Fruit fly (Drosophila melanogaster) whole organism, adult: ENCODE data around the gene CG17841.

ENCODE experiments used
- CG11617 ChIP-seq: fragments of 200-800 bp; sonication (Bioruptor generic); optimal IDR thresholded peaks from 2 replicates; lab custom pipeline; 2017; ENCODE audit warnings: mild to moderate bottlenecking, missing biosample characterization, missing genetic modification reagents, missing genetic modification characterization
- CG12768 ChIP-seq: fragments of 200-800 bp; sonication (Bioruptor generic); optimal IDR thresholded peaks from 2 replicates; lab custom pipeline; 2017; ENCODE audit warnings: missing biosample characterization, missing genetic modification characterization, mild to moderate bottlenecking, moderate library complexity, missing genetic modification reagents
- CG14711 ChIP-seq: fragments of 200-800 bp; sonication (Bioruptor generic); optimal IDR thresholded peaks from 2 replicates; lab custom pipeline; 2018; ENCODE audit warnings: missing biosample characterization, mild to moderate bottlenecking, missing genetic modification characterization, moderate library complexity
- CG1620 ChIP-seq: fragments of 200-800 bp; sonication (Bioruptor generic); optimal IDR thresholded peaks from 2 replicates; lab custom pipeline; 2016; ENCODE audit warnings: missing biosample characterization, missing genetic modification characterization
- CG33017 ChIP-seq: fragments of 200-800 bp; sonication (Bioruptor generic); optimal IDR thresholded peaks from 2 replicates; lab custom pipeline; 2018; ENCODE audit warnings: missing biosample characterization, mild to moderate bottlenecking, missing genetic modification characterization, moderate library complexity
- CG5204 ChIP-seq: fragments of 200-800 bp; sonication (Bioruptor generic); optimal IDR thresholded peaks from 2 replicates; lab custom pipeline; 2016; ENCODE audit warnings: missing biosample characterization, missing genetic modification characterization
- CG7045 ChIP-seq: fragments of 200-800 bp; sonication (Bioruptor generic); optimal IDR thresholded peaks from 2 replicates; lab custom pipeline; 2017; ENCODE audit warnings: missing biosample characterization, mild to moderate bottlenecking, missing genetic modification characterization
- CG7101 ChIP-seq: fragments of 200-800 bp; sonication (Bioruptor generic); optimal IDR thresholded peaks from 2 replicates; lab custom pipeline; 2018; ENCODE audit warnings: missing biosample characterization, mild to moderate bottlenecking, missing genetic modification characterization, moderate library complexity
- Clk ChIP-seq: fragments of 200-800 bp; sonication (Bioruptor generic); optimal IDR thresholded peaks from 2 replicates; lab custom pipeline; 2017; ENCODE audit warnings: missing biosample characterization, missing genetic modification characterization
- Crg-1 ChIP-seq: fragments of 200-800 bp; sonication (Bioruptor generic); optimal IDR thresholded peaks from 2 replicates; lab custom pipeline; 2016; ENCODE audit warnings: missing biosample characterization, missing genetic modification characterization
- Hr96 ChIP-seq: fragments of 200-800 bp; sonication (Bioruptor generic); optimal IDR thresholded peaks from 2 replicates; lab custom pipeline; 2016; ENCODE audit warnings: missing biosample characterization, missing genetic modification characterization
- Mnt ChIP-seq: fragments of 200-800 bp; sonication (Bioruptor generic); optimal IDR thresholded peaks from 2 replicates; lab custom pipeline; 2016; ENCODE audit warnings: missing biosample characterization, mild to moderate bottlenecking, missing genetic modification characterization
- bab1 ChIP-seq: fragments of 200-800 bp; sonication (Bioruptor generic); optimal IDR thresholded peaks from 3 replicates; lab custom pipeline; 2019; ENCODE audit warnings: missing biosample characterization, mild to moderate bottlenecking, missing genetic modification characterization, moderate library complexity
- cic ChIP-seq: fragments of 200-800 bp; sonication (Bioruptor generic); optimal IDR thresholded peaks from 2 replicates; lab custom pipeline; 2017; ENCODE audit warnings: missing biosample characterization, mild to moderate bottlenecking, missing genetic modification characterization, moderate library complexity
- cnc ChIP-seq, 2 experiments: fragments of >200 bp; optimal IDR thresholded peaks; 2 replicates each; lab custom pipeline; 2017
- kay ChIP-seq: fragments of 200-800 bp; sonication (Bioruptor generic); peaks from one replicate; lab custom pipeline; 2016; ENCODE audit warnings: missing biosample characterization, missing genetic modification characterization, borderline replicate concordance
- ovo ChIP-seq: fragments of 200-800 bp; sonication (Bioruptor generic); optimal IDR thresholded peaks from 2 replicates; lab custom pipeline; 2016; ENCODE audit warnings: missing biosample characterization, missing genetic modification characterization
- pad ChIP-seq: fragments of 200-800 bp; sonication (Bioruptor generic); optimal IDR thresholded peaks from 3 replicates; lab custom pipeline; 2017; ENCODE audit warnings: missing biosample characterization, missing genetic modification characterization, mild to moderate bottlenecking, moderate library complexity, missing genetic modification reagents
- tj ChIP-seq: fragments of 200-800 bp; sonication (Bioruptor generic); optimal IDR thresholded peaks from 3 replicates; lab custom pipeline; 2017; ENCODE audit warnings: missing biosample characterization, mild to moderate bottlenecking, missing genetic modification characterization, moderate library complexity
- toe ChIP-seq: fragments of 200-800 bp; sonication (Bioruptor generic); optimal IDR thresholded peaks from 2 replicates; lab custom pipeline; 2016; ENCODE audit warnings: missing biosample characterization, missing genetic modification characterization

Gene CG17841

DNA sequence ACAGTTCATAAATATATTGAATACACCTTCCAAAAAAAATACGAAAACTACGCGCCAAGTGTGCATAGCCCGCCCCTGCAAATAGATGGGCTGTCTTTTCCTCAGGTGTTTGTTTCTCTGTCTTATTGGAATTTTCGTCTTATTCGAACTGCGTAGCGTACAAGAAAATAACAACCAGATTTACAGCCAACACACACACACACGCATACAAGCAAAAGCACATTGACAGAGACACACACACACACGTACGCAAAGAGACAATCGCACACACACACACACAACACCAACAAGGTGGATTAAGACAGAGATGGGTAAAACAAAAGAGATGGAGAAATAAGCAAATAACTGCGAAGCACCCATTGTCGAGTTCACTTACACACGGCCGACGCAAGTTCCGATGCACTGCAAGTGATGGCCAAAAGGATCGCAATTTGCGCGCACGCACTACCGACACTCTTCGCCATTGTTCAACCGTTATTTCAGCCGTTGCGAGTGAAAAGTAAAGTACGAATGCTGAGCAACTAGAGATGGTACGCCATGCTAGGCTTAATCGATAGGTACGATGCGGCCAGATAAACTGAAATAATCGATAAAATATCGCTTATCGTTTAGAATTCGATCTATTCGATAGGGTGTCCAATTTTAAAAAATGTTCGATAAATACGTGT lies 2.0 kb upstream of the CG17841 start:
- TF ChIP-seq CG14711 (tag; lab: Kevin White, UChicago): peak; percentile 44
- TF ChIP-seq Hr96: no peak
- TF ChIP-seq CG11617: peak; percentile 45
- TF ChIP-seq cic: peak; percentile 26
- TF ChIP-seq CG7101 (tag; lab: Kevin White, UChicago): peak; percentile 11
- no peak for TF ChIP-seq toe (GFP tag; lab: Kevin White, UChicago)
- TF ChIP-seq CG1620 (GFP tag; lab: Kevin White, UChicago): peak; percentile 12
- peak; percentile 46 for TF ChIP-seq tj (GFP tag; lab: Kevin White, UChicago)
- peak; percentile 38 for TF ChIP-seq pad (GFP tag; lab: Kevin White, UChicago)
- TF ChIP-seq ovo: peak; percentile 84
- peak; percentile 74 for TF ChIP-seq Mnt (GFP tag; lab: Kevin White, UChicago)
- no peak for TF ChIP-seq cnc (optimal IDR thresholded peaks at IDR 0.05; lab: Kevin White, UChicago)
- TF ChIP-seq CG5204 (GFP tag; lab: Kevin White, UChicago): no peak
- TF ChIP-seq CG7045 (GFP tag; lab: Kevin White, UChicago): no peak
- TF ChIP-seq bab1 (GFP tag; lab: Kevin White, UChicago): peak; percentile 75
- TF ChIP-seq Crg-1 (GFP tag; lab: Kevin White, UChicago): peak; percentile 30
- TF ChIP-seq Clk: no peak

DNA sequence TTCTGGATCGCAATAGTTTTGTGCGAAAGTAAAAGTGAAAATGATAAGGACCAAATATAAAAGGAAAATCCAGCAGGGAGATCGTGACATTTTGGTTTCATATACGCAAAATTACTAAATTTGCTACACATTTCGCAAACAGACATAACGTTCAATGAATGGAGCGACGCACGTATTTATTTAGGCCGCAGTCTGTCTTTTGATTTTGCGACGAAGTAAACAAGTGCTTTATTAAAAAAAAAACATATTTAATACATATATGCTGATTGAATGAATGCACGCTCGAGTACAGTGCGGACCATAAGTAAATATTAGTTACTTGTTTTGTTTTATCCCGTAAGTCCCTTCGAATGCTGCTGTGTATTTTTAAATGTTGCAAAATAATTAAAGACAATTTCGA lies 480 bp upstream of the CG17841 start, which contains the start of gene CG32679:
Gene CG32679 (minus strand): TSS at position 101 of the 400 bp plus-strand sequence.
- TF ChIP-seq CG7045 (GFP tag; lab: Kevin White, UChicago) (no peak), bab1 (GFP tag; lab: Kevin White, UChicago) (no peak), Clk (no peak), CG12768 (GFP tag; lab: Kevin White, UChicago) (no peak), kay (GFP tag; lab: Kevin White, UChicago) (no peak), CG5204 (GFP tag; lab: Kevin White, UChicago) (no peak), Crg-1 (GFP tag; lab: Kevin White, UChicago) (no peak), CG33017 (tag; lab: Kevin White, UChicago) (no peak), Mnt (GFP tag; lab: Kevin White, UChicago) (no peak), toe (GFP tag; lab: Kevin White, UChicago) (no peak), CG14711 (tag; lab: Kevin White, UChicago) (no peak)

DNA sequence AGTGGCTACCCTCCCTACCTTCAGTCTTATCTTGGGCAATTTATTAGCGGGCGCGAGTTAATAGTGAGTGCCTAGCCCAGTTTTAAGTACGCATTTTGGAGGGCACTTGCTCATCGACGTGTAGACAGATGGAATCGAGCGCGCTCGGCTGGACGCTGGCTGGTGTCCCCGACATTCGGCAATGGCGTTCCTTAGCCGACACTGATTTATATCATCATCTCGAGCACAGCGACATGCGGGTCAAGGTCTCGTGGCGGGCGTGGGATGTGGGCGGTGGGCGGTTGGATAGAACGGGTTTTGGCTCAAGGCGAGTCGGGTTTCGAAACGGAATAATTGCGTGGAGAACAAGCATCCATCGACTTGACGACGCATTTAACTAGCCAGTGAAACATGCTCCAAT lies 1.5 kb downstream of the CG17841 start:
- TF ChIP-seq pad (GFP tag; lab: Kevin White, UChicago) (no peak), tj (GFP tag; lab: Kevin White, UChicago) (no peak), CG1620 (GFP tag; lab: Kevin White, UChicago) (no peak), CG12768 (GFP tag; lab: Kevin White, UChicago) (no peak), toe (GFP tag; lab: Kevin White, UChicago) (no peak), CG33017 (tag; lab: Kevin White, UChicago) (no peak), cic (no peak), Clk (no peak), Crg-1 (GFP tag; lab: Kevin White, UChicago) (no peak), Mnt (GFP tag; lab: Kevin White, UChicago) (no peak)

- peak; percentile 15 for TF ChIP-seq toe (GFP tag; lab: Kevin White, UChicago)
- TF ChIP-seq CG7101 (tag; lab: Kevin White, UChicago): no peak
- TF ChIP-seq ovo: no peak
- peak; percentile 49 for TF ChIP-seq Mnt (GFP tag; lab: Kevin White, UChicago)
- TF ChIP-seq Crg-1 (GFP tag; lab: Kevin White, UChicago): peak; percentile 34
- no peak for TF ChIP-seq CG5204 (GFP tag; lab: Kevin White, UChicago)
- no peak for TF ChIP-seq CG12768 (GFP tag; lab: Kevin White, UChicago)
Observed at dm6 chrX:10369763-10370162, 1.9 kb downstream of the CG17841 start.

DNA sequence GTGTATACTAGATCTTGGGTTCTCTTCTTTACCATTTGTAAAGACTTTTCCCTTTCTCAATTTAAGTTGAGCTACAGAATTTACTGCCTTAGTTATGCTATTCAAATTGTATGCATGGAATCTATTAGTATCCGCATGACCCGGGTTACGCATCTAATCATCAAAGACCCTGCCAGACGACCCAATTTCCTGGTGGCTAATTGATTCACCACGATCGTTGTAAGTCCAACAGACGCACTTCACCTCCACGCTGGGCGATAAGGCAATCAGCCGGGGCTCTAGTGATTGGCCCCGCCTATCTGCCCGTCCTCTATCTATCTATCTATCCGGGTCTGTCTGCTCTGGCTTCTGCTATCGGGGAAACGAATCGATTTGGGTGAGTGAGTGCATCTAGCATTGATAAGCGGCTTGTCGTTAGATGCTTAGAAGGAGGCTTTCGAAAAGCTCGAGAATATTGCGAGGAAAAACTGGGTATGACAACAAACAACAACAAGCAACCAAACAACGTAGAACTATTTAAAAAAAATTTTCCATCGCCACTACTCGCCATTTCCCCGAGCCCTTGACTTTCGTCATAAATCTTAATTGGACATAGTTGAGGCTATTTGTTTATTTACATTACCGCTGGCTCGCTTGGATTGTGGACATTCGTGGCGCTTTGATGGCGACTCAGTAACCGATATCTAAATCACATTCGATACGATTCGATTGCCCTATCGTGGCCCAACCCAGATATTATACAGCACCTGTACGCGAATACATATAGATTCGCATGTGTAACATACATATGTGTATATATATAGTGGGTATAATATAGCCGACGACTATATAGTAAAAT lies 2.6 kb downstream of the CG17841 start:
- TF ChIP-seq Mnt (GFP tag; lab: Kevin White, UChicago): peak; percentile 51
- peak; percentile 79 for TF ChIP-seq cic
- TF ChIP-seq CG7045 (GFP tag; lab: Kevin White, UChicago): no peak
- TF ChIP-seq CG12768 (GFP tag; lab: Kevin White, UChicago): peak; percentile 6

DNA sequence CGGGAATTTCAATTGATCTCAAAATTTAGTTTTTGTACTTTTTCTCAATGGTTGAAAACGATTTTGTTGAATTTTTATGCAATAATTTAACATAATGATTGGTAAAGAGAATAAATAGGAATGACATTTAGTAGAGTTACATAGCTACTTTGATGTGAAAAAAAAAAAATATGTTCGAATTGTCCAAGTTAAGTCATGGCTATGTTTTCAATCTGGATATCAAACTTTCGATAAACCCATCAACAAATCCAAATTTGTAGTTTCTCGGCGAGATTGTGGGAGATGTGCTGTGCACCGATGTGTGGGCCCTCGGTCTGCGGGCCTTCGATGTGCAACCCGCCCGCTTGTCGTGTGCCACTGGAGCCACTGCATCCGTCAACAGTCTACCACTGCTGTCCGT lies 7.4 kb downstream of the CG17841 start, which contains the start of the genes CG32686 and CG2898:
Gene CG32686 (minus strand): TSS at position 101 of the 400 bp plus-strand sequence.
Gene CG2898 (plus strand): TSS at position 159 of the 400 bp plus-strand sequence.
- no peak for TF ChIP-seq Clk
- TF ChIP-seq tj (GFP tag; lab: Kevin White, UChicago): no peak
- TF ChIP-seq CG7045 (GFP tag; lab: Kevin White, UChicago): no peak
- no peak for TF ChIP-seq CG12768 (GFP tag; lab: Kevin White, UChicago)
- TF ChIP-seq CG1620 (GFP tag; lab: Kevin White, UChicago): no peak
- TF ChIP-seq cic: no peak
- no peak for TF ChIP-seq Mnt (GFP tag; lab: Kevin White, UChicago)
- no peak for TF ChIP-seq kay (GFP tag; lab: Kevin White, UChicago)
- TF ChIP-seq CG11617: no peak
- no peak for TF ChIP-seq toe (GFP tag; lab: Kevin White, UChicago)
- TF ChIP-seq CG7101 (tag; lab: Kevin White, UChicago): no peak
- TF ChIP-seq CG33017 (tag; lab: Kevin White, UChicago): no peak
- TF ChIP-seq Hr96: no peak
- no peak for TF ChIP-seq Crg-1 (GFP tag; lab: Kevin White, UChicago)
- TF ChIP-seq bab1 (GFP tag; lab: Kevin White, UChicago): no peak
- TF ChIP-seq pad (GFP tag; lab: Kevin White, UChicago): no peak
- TF ChIP-seq ovo: no peak
- no peak for TF ChIP-seq CG5204 (GFP tag; lab: Kevin White, UChicago)
- TF ChIP-seq CG14711 (tag; lab: Kevin White, UChicago): no peak
